Fruit fly (Drosophila melanogaster): ENCODE measurements around the gene atl.
A peak's percentile ranks its signal among the peaks of the same experiment; 100 is the strongest.

atl gene

dm6 chr3R:24625517-24625925 is at the start of gene atl, which contains the start of gene Syx18:
atl (plus strand) TSS chr3R:24625671.
Syx18 (minus strand) TSS chr3R:24625562.
- TF ChIP-seq psq (optimal IDR thresholded peaks at IDR 0.05): no peak
- TF ChIP-seq Dll (optimal IDR thresholded peaks at IDR 0.05): no peak

DNA sequence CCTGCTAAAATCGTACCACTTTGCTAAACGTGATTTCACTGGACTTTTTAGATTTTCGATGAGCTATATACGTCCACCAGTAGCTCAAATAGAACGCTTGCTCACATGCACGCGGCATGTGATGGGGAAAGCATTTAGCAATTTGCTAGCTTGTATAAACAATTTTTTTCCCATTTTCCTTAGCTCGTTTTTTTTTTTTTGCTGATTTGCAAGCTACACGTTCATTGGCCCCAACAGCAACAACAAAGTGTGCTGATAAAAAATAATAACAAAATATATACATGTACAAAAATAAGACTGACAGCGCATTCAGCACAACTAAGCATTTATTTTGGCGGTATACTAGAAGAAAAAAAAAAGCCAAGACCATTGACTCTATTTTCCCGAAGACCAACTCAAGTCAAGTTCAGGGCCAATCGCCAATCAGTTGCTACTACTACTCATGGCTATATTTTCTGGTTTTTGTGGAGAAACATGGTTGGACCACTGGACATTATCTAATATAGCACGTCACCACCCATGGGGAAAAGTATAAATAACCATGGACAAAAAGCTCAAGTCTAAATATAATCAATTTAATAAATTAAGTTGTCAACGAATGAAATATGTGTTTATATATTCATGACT is 49.6 kb upstream of the atl start:
- TF ChIP-seq CG8478 (optimal IDR thresholded peaks at IDR 0.05): no peak
- TF ChIP-seq psq (optimal IDR thresholded peaks at IDR 0.05): no peak
- no peak for TF ChIP-seq EcR (GFP tag; optimal IDR thresholded peaks at IDR 0.05)
- TF ChIP-seq pan (optimal IDR thresholded peaks at IDR 0.05): no peak
- TF ChIP-seq Dll (optimal IDR thresholded peaks at IDR 0.05): no peak
- TF ChIP-seq usp (GFP tag; optimal IDR thresholded peaks at IDR 0.05): no peak

DNA sequence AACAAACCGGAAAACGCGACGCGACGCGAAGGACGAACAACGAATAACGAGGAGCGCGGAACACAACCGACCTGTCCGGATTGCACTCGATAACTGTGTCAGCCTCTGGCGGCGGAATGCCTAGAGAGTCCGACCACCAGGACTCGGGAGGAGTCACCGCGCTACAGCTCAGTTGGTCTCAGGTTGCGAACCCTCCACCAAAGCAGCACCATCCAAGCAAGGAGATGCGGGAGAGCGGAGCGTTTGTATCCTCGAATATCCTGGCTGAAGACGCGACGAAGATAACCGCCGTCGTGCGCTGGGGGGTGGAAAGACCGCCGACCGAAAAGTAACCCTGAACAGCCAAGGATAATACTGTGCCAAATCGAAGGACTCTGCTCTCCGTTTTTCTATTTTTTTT is 48.1 kb upstream of the atl start:
- no peak for TF ChIP-seq pan (optimal IDR thresholded peaks at IDR 0.05)
- no peak for TF ChIP-seq Dll (optimal IDR thresholded peaks at IDR 0.05)
- no peak for TF ChIP-seq usp (GFP tag; optimal IDR thresholded peaks at IDR 0.05)
- TF ChIP-seq psq (optimal IDR thresholded peaks at IDR 0.05): no peak
- TF ChIP-seq EcR (GFP tag; optimal IDR thresholded peaks at IDR 0.05): no peak
- no peak for TF ChIP-seq CG8478 (optimal IDR thresholded peaks at IDR 0.05)

DNA sequence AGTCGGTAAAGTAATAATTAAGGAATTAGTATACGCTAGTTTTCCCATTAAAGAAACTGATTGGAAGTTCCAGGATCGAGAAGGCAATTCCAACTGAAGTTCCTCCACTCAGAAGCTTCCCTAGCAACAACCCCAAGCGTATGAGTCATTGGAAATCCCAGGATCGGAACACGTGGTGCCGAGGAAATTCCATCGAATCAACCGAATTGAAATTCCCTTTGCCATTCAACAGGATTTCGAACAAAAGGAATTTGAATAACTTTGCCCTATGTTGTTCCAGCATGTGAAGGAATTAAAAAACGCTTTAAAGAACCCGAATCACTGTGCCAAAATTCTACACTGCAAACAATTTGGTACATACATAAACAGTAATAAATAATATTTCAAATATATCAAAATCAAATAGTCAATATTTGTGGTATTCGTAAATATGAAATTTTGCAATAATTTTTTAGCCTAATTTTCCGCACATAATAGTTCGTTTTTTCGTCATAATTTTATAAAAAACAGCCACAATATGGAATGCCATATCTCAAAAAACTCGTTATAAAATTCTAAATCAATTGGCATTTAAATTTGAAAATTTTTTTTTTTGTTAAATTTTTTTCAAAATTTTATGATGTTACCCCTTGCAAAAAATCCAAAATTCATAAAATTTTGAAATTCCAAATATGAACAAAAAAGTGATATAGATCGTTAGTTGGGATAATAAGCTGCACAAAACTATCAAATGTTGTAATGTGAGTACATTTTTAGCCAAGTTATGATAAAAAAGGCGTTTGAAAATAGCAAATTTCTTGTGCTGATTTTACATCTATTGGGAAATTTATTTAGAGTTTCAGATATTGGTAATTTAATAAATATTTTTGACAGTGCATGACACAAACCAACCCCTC is 45.2 kb upstream of the atl start:
- no peak for TF ChIP-seq pan (optimal IDR thresholded peaks at IDR 0.05)
- no peak for TF ChIP-seq EcR (GFP tag; optimal IDR thresholded peaks at IDR 0.05)
- TF ChIP-seq usp (GFP tag; optimal IDR thresholded peaks at IDR 0.05): no peak
- no peak for TF ChIP-seq psq (optimal IDR thresholded peaks at IDR 0.05)

DNA sequence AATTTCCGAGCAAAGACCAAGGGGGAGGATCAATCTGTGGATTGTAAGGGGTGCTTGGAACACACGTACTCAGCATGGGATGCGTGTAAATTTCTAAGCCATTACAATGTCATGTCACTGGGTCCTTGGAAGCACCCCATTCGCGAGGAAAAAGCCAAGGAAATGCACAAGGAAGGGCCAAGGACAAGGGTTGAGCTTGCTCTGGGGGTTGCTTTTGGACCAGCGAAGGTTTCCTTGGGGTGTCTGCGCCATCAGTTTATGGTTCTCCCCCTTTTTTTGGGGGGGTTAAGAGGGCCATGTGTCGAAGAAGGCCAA is 44.6 kb upstream of the atl start:
- TF ChIP-seq psq (optimal IDR thresholded peaks at IDR 0.05): no peak
- TF ChIP-seq Dll (optimal IDR thresholded peaks at IDR 0.05): no peak
- TF ChIP-seq CG8478 (optimal IDR thresholded peaks at IDR 0.05): no peak
- TF ChIP-seq usp (GFP tag; optimal IDR thresholded peaks at IDR 0.05): no peak
- no peak for TF ChIP-seq EcR (GFP tag; optimal IDR thresholded peaks at IDR 0.05)
- no peak for TF ChIP-seq pan (optimal IDR thresholded peaks at IDR 0.05)

dm6 chr3R:24581891-24582668 is 43.4 kb upstream of the atl start:
- no peak for TF ChIP-seq pan (optimal IDR thresholded peaks at IDR 0.05)
- no peak for TF ChIP-seq usp (GFP tag; optimal IDR thresholded peaks at IDR 0.05)
- no peak for TF ChIP-seq psq (optimal IDR thresholded peaks at IDR 0.05)
- TF ChIP-seq EcR (GFP tag; optimal IDR thresholded peaks at IDR 0.05): no peak
- no peak for TF ChIP-seq Dll (optimal IDR thresholded peaks at IDR 0.05)
- no peak for TF ChIP-seq CG8478 (optimal IDR thresholded peaks at IDR 0.05)

DNA sequence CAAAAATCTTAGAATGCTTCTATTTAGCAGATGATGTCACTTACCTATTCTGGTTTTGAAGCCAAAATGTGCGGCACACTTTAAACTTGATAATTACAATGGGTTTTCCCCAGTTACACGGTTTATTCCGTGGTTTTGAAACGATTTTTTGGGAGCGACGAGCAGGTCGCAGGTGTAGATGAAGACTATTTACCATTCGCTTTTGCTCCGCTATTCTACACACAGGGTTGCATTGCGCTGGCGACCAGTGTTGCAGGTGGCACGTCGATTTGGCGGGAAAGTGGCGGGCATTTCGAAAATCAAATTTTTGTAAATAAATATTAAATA is 42.8 kb upstream of the atl start, which contains the start of gene REPTOR:
Gene REPTOR (minus strand): TSS at position 196 of the 327 bp plus-strand sequence.
- no peak for TF ChIP-seq pan (optimal IDR thresholded peaks at IDR 0.05)
- TF ChIP-seq usp (GFP tag; optimal IDR thresholded peaks at IDR 0.05): no peak
- no peak for TF ChIP-seq EcR (GFP tag; optimal IDR thresholded peaks at IDR 0.05)
- no peak for TF ChIP-seq CG8478 (optimal IDR thresholded peaks at IDR 0.05)
- TF ChIP-seq psq (optimal IDR thresholded peaks at IDR 0.05): peak; percentile 12
- no peak for TF ChIP-seq Dll (optimal IDR thresholded peaks at IDR 0.05)

DNA sequence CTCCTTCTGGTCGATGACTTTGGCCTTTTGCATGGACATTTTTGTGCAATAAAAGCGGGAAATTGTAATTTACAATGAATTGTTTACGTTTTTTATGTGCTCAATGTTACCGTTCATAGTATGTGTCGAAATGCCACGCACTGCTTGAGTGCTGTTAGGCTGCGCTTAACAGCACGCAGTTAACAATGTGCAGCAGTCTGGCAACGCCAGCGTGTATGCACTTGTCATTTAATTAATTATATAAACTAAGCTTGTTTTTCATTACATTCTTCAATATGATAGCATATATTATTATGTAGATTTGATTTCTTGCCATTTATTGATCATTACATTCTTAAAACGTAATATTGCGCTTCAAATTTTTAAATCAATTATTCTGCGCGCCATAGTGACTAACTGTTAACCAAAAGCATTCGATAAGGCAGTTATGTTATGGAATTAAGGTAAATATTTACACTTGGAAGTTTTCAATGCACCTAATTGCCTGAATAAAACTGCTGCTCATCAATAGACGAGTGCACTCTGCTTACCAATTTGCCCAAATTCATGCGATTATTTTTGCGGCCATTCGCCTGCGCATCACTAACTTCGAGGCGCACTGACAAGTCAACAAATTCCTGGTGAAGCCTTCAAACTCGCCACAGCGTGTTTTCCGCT is 40.3 kb upstream of the atl start, which contains the start of the genes CG13625 and mld:
Gene CG13625 (minus strand): TSS at position 119 of the 657 bp plus-strand sequence.
Gene mld (plus strand): TSS at position 612 of the 657 bp plus-strand sequence.
- TF ChIP-seq CG8478 (optimal IDR thresholded peaks at IDR 0.05) (no peak), pan (optimal IDR thresholded peaks at IDR 0.05) (no peak)

DNA sequence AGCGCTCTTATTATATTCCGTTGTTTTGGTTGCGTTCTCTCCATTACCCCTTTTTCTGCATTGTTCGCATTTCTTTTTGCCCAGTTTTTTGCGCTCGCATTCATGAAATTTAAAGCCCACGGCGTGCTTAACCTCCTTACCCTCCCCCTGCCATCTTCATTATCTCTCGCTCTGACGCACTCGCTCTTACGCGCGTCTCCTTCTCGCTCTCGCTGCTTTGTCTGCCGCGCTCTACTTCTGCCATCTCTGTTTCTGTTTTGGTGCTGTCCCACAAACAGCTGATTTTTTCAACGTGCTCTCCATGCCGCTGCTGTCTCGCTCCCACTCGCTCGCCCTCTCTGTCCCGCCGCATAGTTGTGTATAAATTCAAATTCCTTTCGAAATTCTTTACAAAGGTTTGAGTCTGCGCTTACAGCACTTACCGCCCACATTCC is 39.0 kb upstream of the atl start:
- no peak for TF ChIP-seq usp (GFP tag; optimal IDR thresholded peaks at IDR 0.05)
- no peak for TF ChIP-seq psq (optimal IDR thresholded peaks at IDR 0.05)
- TF ChIP-seq Dll (optimal IDR thresholded peaks at IDR 0.05): peak; percentile 73
- no peak for TF ChIP-seq pan (optimal IDR thresholded peaks at IDR 0.05)
- TF ChIP-seq EcR (GFP tag; optimal IDR thresholded peaks at IDR 0.05): no peak
- peak; percentile 55 for TF ChIP-seq CG8478 (optimal IDR thresholded peaks at IDR 0.05)

DNA sequence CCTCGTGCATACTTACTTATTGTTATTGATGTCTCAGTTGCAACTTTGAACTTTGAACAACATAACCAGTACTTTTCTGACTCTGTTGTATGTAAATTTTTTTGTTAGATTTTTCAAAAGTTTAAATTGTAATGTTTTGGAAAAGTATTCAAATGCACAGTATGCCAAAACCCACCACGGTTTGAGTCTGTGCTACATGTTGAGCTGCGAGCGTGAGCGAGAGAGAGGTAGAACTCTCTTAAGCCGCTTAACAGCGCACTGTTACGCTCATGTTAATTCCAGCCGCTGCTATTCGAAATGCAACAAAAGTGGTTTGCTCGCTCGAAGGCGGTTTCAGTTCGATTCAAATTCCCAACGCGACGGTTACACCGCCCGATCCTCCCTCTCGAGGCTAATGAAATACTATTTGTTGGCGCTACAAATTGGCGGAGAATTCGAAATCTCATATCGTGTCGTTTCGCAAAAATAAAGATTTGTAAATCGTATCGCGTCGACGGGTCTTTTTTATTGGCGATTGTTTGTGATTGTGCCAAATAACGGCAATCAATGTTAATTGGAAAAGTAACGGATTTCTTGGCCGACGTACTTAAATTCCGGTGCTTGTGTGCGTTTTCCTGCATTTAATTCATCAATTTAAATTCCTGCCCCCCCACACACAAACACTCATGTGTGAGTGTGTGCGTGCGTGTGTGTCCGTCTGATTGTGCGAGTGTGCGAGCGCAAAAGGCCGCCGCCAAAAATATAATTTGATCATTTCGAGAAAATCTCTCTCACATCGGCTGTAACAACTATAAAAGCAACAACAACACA is 36.4 kb upstream of the atl start:
- TF ChIP-seq EcR (GFP tag; optimal IDR thresholded peaks at IDR 0.05) (no peak), usp (GFP tag; optimal IDR thresholded peaks at IDR 0.05) (no peak), CG8478 (optimal IDR thresholded peaks at IDR 0.05) (no peak), Dll (optimal IDR thresholded peaks at IDR 0.05) (no peak), psq (optimal IDR thresholded peaks at IDR 0.05) (no peak), pan (optimal IDR thresholded peaks at IDR 0.05) (no peak)

- no peak for TF ChIP-seq pan (optimal IDR thresholded peaks at IDR 0.05)
- no peak for TF ChIP-seq usp (GFP tag; optimal IDR thresholded peaks at IDR 0.05)
- TF ChIP-seq Dll (optimal IDR thresholded peaks at IDR 0.05): no peak
- no peak for TF ChIP-seq CG8478 (optimal IDR thresholded peaks at IDR 0.05)
- no peak for TF ChIP-seq psq (optimal IDR thresholded peaks at IDR 0.05)
- no peak for TF ChIP-seq EcR (GFP tag; optimal IDR thresholded peaks at IDR 0.05)
Observed at dm6 chr3R:24590276-24590675, 35.2 kb upstream of the atl start.

All from whole organism.